Fruit fly (Drosophila melanogaster) whole organism: ENCODE measurements around the gene CG15818.

Experiments
- CG8478 ChIP-seq: fragments of >200 bp; optimal IDR thresholded peaks from 2 replicates; lab custom pipeline; 2018; ENCODE audit warnings: inconsistent platforms
- Dll ChIP-seq: fragments of >200 bp; optimal IDR thresholded peaks from 2 replicates; lab custom pipeline; 2017
- EcR ChIP-seq, 2 experiments: fragments of >200 bp; optimal IDR thresholded peaks; 2 replicates each; lab custom pipeline; 2017; ENCODE audit warnings: missing biosample characterization in 2 of 2, missing genetic modification characterization in 2 of 2, missing genetic modification reagents in 2 of 2
- psq ChIP-seq: fragments of >200 bp; optimal IDR thresholded peaks from 2 replicates; lab custom pipeline; 2017
- usp ChIP-seq: fragments of >200 bp; optimal IDR thresholded peaks from 2 replicates; lab custom pipeline; 2017; ENCODE audit warnings: missing biosample characterization, missing genetic modification characterization, mixed read lengths

dm6 chr2L:7450966-7451365 is 40.3 kb downstream of the CG15818 start, which contains the start of gene santa-maria:
- TF ChIP-seq psq (lab: Kevin White, UChicago) (no peak), EcR (GFP tag; optimal IDR thresholded peaks at IDR 0.05; lab: Kevin White, UChicago) (no peak), usp (no peak), Dll (no peak), CG8478 (no peak)
